Worm (Caenorhabditis elegans) whole organism, early embryonic: Measurements from ENCODE around the gene Y73B6BL.14.

Experiments used
- B0310.2 ChIP-seq: sonication (generic microtip); optimal IDR thresholded peaks from 2 replicates; lab custom pipeline; 2016; ENCODE audit warnings: mild to moderate bottlenecking, missing genetic modification characterization, missing compliant biosample characterization
- ama-1 ChIP-seq: fragments of 150-350 bp; optimal IDR thresholded peaks from 2 replicates; lab custom pipeline; 2014
- ets-7 ChIP-seq: sonication (generic microtip); optimal IDR thresholded peaks from 2 replicates; lab custom pipeline; 2016; ENCODE audit warnings: missing genotype, missing genetic modification characterization, missing compliant biosample characterization
- hmbx-1 ChIP-seq: sonication (generic microtip); optimal IDR thresholded peaks from 2 replicates; lab custom pipeline; 2016; ENCODE audit warnings: mild to moderate bottlenecking, missing genetic modification characterization, missing compliant biosample characterization
- sea-1 ChIP-seq: fragments of 200-800 bp; sonication (Bioruptor generic); conservative IDR thresholded peaks from 2 replicates; pipeline ENCODE4 v1.3.6; 2022; ENCODE audit warnings: missing genetic modification characterization, missing compliant biosample characterization
- tbx-11 ChIP-seq: fragments of 200-800 bp; sonication (Bioruptor generic); IDR thresholded peaks from 2 replicates; pipeline ENCODE4 v1.3.6; 2022; ENCODE audit warnings: missing genetic modification characterization, missing compliant biosample characterization
- tbx-37 ChIP-seq: fragments of 200-800 bp; sonication (Bioruptor generic); conservative IDR thresholded peaks from 2 replicates; pipeline ENCODE4 v1.3.6; 2022; ENCODE audit warnings: missing genetic modification reagents, missing genetic modification characterization, missing compliant biosample characterization

ce11 chrIV:6328198-6328597 lies 14.6 kb downstream of the Y73B6BL.14 start:
- TF ChIP-seq hmbx-1 (tag; lab: Kevin White, UChicago) (no peak), tbx-37 (GFP tag; lab: Robert Waterston, UW) (no peak), sea-1 (no peak), B0310.2 (tag; lab: Kevin White, UChicago) (no peak), ets-7 (no peak), ama-1 (lab: Kevin White, UChicago) (no peak), tbx-11 (GFP tag; lab: Robert Waterston, UW) (no peak)
